Fruit fly (Drosophila melanogaster) whole organism, larva: ENCODE measurements around the gene Cdc23.
"Not testable (repeated sequence)": the region's sequence is repeated elsewhere in the genome, so short reads cannot be mapped to it uniquely, and the experiment has no call there.

ENCODE experiments used
- noc ChIP-seq: fragments of 200-800 bp; sonication (Bioruptor generic); optimal IDR thresholded peaks from 3 replicates; lab custom pipeline; 2019; ENCODE audit warnings: missing biosample characterization, mild to moderate bottlenecking, missing genetic modification characterization, moderate library complexity

Gene Cdc23

dm6 chr2L:20458975-20459374 lies at the start of gene Cdc23, which contains the start of gene CG18858:
TSS of gene Cdc23 (plus strand) at chr2L:20459342.
TSS of gene CG18858 (minus strand) at chr2L:20459075.
- not testable (repeated sequence) for TF ChIP-seq noc

- no peak for TF ChIP-seq noc
Observed at dm6 chr2L:20413826-20414225, 45.3 kb upstream of the Cdc23 start.

dm6 chr2L:20414750-20415211 lies 44.4 kb upstream of the Cdc23 start, which contains the start of gene CG10947:
TSS of gene CG10947 (minus strand) at chr2L:20414800.
- TF ChIP-seq noc = no peak

DNA sequence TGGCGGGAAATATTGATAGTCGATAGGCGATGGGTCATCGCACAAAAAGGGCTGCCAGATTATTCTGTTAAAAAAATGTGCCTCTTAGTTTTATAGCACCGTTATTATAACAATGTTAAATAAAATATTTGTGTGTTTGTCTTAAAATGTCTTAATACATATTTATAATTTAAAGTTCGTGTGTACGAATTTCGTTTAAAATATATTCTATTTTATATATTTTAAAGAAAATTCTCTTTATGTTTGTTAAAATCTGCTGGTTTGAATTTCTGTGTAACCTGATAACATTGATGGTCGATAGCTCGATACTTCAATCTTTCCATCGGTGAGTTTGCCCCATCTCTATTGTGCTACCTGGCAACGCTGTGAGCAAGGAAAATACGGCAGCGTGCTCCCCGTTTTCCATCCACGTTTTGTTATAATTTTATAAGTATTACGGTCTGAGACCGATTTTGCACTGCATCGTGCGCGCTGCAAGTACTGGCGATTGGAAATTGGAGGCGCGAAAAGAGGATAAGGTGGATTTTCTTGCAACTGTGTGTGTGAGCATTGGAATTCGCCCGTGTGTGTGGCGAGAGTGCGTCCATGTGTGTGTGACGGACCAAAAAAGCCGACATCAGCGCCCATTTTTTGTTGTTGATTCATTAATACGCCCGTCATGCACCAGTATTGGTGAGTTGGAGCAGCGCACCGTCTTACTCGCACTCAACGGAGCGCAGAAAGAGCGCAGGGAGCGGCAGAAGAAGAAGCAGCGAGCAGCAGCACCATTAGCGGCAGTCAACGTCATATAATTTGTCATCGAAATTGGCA lies 42.2 kb upstream of the Cdc23 start, which contains the start of the genes CG10949 and Arpc2:
CG10949 (minus strand) TSS at position 165 of the 810 bp plus-strand sequence.
Arpc2 (plus strand) TSS at position 304 of the 810 bp plus-strand sequence.
- peak; percentile 41 for TF ChIP-seq noc

DNA sequence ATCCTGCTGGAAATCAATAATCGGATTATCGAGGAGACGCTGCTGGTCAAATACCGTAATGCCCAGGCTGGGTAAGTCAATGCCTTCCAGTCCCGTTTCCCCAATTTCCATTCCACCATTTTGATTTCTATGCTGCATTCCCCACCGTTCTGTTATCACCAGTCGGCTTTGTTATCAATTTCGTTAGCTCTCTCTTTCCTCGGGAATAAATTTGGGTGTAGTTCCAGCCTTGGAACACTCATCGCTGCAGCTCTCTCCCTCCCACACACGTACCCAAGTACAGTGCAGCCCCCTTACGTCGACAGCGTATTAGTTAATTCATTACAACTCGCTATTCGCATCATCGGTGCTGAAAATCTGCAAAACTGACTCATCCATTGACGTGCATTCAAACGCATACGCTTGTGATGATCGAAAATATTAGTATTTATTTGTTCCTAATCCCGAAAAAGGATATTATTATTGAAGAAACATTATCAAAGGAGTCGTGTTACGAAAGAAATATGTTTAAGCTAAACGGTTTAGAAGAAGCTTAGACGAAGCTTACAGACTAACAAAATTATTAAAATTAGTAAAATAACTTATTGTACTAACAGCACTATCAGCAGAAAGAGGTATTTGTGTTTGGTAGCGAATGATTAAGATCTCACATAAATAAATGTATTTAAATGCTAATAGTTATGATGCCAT lies 41.4 kb upstream of the Cdc23 start:
- TF ChIP-seq noc = peak; percentile 38

dm6 chr2L:20420035-20420434 lies 39.1 kb upstream of the Cdc23 start:
- TF ChIP-seq noc = no peak

DNA sequence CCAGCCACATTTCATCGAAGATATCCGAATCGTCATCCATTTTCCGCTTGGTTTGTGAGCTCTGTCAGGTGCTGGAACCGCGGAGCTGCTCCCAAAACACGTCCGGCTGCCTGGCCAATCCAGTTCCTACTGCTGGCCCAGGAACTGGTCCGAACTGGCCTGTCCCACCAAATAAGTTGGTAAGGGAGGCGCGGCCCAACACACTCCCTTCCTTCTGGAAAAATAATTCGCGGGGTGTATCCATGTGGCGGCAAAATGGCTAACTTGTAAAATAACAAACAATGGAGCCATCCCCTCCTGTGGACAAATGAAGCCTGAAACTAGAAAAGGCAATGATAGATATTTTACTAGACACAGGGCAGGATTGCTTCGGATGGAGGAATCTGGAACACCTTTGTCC lies 34.6 kb upstream of the Cdc23 start, which contains the start of gene CG15130:
CG15130 (minus strand) TSS at position 101 of the 400 bp plus-strand sequence.
- no peak for TF ChIP-seq noc

DNA sequence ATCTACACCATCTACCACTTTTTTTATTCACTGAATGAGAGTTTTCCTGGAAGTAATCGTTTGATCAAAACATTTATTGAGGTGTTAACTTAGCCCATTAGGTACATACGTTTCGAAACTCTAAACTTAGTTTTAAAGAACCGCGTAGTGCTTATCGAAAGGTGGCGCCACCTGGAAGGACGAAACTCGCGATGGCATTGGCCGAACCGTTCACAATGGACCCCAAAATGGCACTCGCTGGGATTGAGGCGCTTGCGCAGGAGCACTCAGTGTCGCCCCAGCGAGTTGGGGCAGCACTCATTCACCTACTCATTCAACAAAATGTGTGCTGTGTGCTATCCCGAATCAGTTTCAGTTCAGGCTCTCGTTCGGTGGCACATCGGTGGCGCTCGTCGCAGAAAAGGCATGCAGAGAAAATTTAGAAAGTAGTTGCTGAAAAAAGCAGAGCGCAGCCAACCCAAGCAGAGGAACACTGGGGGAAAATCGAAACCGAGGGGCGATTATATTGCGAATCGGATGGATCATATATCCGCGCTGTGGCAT lies 33.2 kb upstream of the Cdc23 start, which contains the start of gene CG31688:
CG31688 (plus strand) TSS at position 346 of the 543 bp plus-strand sequence.
- no peak for TF ChIP-seq noc

DNA sequence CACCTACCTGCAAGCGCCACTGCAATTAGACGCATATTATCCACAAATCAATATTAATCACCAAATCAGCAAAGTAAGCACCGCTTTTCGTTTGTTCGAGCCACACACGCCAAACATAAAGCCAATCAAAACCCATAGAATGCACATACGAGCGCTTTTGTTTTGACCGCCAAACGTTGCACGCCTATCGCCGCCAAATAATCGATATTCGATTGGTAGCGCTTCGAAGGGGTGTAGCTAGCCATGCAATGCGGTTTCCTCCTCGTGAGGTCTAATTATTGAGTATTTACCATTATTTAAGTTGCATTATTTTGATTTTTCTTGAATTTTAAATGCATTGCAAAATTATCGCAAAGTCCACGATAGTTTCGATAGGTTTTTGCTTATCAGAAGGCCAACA lies 31.7 kb upstream of the Cdc23 start:
- no peak for TF ChIP-seq noc

DNA sequence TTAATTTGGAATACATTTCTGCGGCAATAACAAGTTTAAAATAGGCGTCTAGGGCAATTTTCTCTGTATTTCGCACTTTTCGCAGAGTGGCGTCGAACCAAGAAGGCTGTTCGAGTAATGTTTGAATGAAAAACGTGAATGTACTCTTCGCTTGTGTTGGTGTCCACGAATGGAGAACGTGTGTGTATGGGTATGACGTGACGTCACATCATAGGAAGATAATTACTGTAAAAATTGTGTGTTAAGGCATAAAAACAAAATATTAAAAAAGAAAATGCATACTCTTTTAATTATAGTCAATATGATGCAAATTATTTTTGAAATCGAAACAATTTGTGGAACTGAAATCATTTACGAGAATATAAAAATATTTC lies 30.8 kb upstream of the Cdc23 start:
- TF ChIP-seq noc = no peak

- TF ChIP-seq noc = peak; percentile 35
Observed at dm6 chr2L:20428756-20429408, 30.3 kb upstream of the Cdc23 start.

- no peak for TF ChIP-seq noc
Observed at dm6 chr2L:20429458-20429857, 29.7 kb upstream of the Cdc23 start.

DNA sequence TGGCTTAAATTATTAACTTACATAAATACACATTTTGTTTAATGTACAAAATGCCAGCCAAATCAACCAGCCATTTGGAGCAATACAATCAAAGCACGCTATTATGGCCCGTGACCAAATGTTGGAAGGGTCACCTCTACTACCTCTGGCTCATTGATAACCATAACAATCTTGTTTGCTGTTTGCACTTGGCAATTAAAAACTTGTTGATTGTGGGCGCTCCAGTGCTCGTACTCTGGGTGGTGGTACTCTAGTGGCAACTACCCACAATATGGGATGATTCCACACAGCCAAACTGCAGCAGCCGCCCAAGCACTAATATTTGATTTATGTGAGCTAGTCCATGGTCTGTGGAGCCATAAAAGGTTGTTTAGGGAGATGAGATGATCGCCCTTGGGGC lies 27.9 kb upstream of the Cdc23 start:
- TF ChIP-seq noc = no peak

- TF ChIP-seq noc = no peak
Observed at dm6 chr2L:20434779-20435178, 24.4 kb upstream of the Cdc23 start.

- TF ChIP-seq noc = no peak
Observed at dm6 chr2L:20435199-20435598, 23.9 kb upstream of the Cdc23 start.

- no peak for TF ChIP-seq noc
Observed at dm6 chr2L:20437873-20438272, 21.3 kb upstream of the Cdc23 start.

DNA sequence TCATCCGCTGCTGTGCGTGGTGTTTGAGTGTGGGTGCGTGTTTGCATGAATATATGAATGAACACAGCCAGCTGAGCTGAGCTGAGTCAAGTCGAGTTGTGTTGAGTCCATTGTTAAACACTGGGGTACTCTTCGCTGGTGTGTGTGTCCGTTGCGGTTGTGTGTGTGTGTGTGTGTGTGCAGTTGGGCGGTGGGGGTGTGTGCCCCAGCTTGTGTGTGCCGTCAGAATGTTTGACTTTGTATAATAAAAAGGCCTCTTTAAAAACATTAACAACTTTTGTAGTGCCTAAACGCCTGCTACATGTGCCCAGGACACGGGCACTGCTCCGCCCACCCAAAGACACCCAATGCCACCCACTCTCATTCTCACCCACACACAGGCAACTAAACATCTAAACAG lies 20.7 kb upstream of the Cdc23 start:
- no peak for TF ChIP-seq noc
